Fruit fly (Drosophila melanogaster): ENCODE data around the gene axo.

DNA sequence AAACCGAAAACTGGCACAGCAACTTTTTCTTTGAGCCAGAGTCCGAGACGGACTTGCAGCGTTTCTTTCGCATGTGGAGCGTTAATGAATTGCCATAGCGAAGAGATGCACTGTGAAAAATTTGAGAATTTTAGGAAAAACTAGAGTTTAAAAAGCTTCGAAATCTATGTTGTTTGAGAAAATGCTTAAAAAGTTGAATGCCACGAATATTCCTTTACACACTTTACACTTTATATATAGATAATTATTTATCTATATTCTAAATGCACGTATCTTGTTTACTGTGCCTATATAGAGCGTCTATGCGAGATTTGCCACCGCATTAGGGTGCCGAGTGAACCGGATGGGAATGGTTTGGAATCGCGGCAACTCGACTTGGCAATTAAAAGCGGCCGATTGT, 34.8 kb upstream of the axo start:
- TF ChIP-seq kay (GFP tag; ENCODE audit: borderline replicate concordance) (peak; percentile 6), cnc (optimal IDR thresholded peaks at IDR 0.05) (no peak), CG12768 (GFP tag; optimal IDR thresholded peaks at IDR 0.05) (no peak), CG33017 (tag; optimal IDR thresholded peaks at IDR 0.05) (no peak), Hr96 (GFP tag; optimal IDR thresholded peaks at IDR 0.05) (no peak)

Measured in whole organism, adult.